Worm (Caenorhabditis elegans) whole organism, dauer: ENCODE measurements around the gene chil-23.

Source experiments
- unc-62 ChIP-seq: sonication (generic microtip); optimal IDR thresholded peaks from 2 replicates; lab custom pipeline; 2017; ENCODE audit warnings: missing biosample characterization, missing genetic modification reagents, missing genetic modification characterization

Gene chil-23

DNA sequence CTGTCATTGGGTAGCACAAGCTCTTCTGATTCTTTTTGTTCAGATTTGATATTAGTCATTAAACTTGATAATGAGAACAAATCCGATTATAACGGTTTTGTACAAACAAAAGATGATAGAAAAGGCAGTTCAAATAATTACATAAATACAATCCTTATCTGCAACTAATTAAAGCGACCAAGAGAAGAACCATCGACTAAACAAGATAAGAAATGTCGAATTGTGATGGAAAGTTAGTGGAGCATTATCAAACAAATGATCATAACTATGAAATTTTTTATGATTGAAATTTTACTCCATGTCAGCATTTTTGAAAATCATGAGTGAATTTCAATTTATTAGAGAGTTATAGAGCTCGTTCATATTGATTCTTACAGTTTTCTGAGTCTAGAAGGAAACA lies at the start of gene chil-23:
TSS of gene chil-23 (minus strand) at position 198 of the 400 bp plus-strand sequence.
- no peak for TF ChIP-seq unc-62 (GFP tag; lab: Kevin White, UChicago)

DNA sequence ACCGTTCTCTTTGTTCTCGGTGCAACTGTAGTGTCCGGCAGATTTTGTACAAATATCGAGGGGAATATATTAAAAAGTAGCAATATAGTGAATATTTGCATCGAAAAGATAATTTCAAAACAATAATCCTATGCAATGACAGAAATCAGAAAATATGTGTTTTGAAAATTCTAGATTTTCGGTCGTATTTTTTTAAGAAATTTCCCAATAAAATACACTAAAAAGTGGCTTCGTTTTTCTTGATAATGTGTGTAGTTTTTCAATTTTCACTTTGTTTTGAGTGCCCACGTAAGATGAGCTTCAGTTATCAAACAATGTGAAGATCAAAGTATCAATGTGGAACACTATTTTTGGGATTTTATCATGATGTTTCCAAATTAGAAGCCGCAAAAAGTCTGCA lies 48.4 kb upstream of the chil-23 start, which contains the start of gene gcy-1:
TSS of gene gcy-1 (minus strand) at position 101 of the 400 bp plus-strand sequence.
- no peak for TF ChIP-seq unc-62 (GFP tag; lab: Kevin White, UChicago)

DNA sequence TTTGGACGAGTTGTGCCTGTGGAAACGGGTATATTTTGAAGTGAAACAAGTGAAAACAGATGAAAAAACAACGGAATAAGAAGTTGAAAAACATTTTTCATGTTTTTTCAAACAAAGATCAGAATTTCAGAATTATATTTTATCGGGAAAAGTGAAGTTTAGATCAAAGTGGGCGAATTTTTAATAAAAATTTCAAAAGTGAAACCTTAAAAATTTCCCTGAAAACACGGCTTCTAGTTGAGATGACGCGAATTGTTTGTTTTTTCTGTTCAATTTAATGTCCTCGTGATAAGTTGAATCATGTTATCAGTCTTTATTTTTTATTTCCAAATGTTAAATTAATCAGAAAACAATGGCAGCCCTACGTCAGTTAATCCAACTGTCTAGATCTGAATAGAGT lies 38.8 kb upstream of the chil-23 start, which contains the start of gene gcy-3:
TSS of gene gcy-3 (minus strand) at position 101 of the 400 bp plus-strand sequence.
- no peak for TF ChIP-seq unc-62 (GFP tag; lab: Kevin White, UChicago)

DNA sequence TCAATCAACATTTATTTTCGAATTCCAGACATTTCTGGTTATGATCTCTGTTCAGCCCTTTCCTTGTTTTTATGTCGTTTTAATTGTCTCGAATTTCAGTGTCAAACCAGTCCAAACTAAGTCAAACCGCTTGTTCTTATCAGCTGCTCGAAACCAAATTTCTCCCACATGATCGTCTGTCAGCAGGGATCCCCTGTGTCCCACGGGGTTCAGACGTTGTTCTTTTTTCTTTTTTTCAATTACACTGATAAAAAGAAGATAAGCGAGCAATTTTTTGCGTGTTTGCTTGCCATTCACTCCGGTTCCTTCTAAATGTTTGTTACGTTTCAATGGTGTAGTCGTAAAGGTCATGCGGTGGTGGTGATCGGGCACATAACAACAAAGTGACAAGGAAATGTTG lies 33.5 kb upstream of the chil-23 start:
- TF ChIP-seq unc-62 (GFP tag; lab: Kevin White, UChicago) = no peak

DNA sequence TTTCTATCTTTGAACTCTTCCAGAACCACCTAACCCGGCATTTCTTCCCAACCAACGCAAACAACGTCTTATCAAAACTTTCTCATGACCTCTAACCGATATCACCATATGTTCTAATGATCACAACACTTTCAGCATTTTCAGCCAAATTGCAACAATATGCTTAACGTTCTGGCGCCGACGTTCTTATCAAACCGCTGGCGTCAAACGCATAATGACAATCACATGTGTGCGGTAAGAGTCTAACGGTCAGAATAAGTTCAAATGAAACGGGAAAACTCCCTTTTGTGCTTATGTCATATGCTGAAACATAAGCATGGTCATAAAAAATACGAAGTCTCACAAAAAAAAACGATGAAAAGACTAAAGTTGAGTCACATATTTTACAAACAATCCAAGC lies 32.5 kb upstream of the chil-23 start:
- no peak for TF ChIP-seq unc-62 (GFP tag; lab: Kevin White, UChicago)

DNA sequence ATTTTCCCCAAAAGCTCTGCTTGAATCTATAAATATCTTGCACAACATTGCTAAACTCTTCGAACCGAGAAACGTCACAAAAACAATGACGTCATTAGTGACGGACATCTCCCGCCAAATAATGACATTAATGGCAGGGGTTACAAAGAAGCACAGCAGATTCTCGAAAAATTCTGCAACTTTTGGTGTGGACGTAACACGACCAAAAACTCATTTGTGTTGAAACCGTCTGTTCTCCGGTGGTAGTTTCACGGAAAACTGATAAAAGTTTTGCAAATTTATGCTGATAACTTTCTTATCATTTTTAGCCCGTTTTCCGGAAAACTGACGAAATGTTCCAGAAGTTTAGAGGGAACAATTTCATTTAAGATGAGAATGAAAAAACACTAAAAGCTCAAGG lies 30.2 kb upstream of the chil-23 start:
- no peak for TF ChIP-seq unc-62 (GFP tag; lab: Kevin White, UChicago)

DNA sequence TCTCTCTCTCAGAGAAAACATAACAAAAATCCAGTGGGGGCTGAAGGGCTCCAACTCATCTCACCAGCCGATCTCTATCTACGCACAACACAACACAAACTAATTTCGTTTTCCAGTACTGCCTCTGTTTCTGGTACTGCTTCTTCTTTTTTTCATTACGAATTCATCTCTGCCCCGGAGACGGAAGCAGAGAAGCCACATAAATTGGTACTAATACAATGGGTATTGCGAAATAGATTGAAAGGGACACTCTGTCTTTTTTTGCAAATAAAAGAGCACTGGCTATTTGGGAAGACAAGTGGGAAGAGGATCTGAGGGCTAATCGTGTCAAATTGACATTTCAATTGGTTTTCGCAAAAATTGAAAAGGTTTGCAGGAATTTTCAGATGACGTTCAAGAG lies 28.9 kb upstream of the chil-23 start:
- no peak for TF ChIP-seq unc-62 (GFP tag; lab: Kevin White, UChicago)

DNA sequence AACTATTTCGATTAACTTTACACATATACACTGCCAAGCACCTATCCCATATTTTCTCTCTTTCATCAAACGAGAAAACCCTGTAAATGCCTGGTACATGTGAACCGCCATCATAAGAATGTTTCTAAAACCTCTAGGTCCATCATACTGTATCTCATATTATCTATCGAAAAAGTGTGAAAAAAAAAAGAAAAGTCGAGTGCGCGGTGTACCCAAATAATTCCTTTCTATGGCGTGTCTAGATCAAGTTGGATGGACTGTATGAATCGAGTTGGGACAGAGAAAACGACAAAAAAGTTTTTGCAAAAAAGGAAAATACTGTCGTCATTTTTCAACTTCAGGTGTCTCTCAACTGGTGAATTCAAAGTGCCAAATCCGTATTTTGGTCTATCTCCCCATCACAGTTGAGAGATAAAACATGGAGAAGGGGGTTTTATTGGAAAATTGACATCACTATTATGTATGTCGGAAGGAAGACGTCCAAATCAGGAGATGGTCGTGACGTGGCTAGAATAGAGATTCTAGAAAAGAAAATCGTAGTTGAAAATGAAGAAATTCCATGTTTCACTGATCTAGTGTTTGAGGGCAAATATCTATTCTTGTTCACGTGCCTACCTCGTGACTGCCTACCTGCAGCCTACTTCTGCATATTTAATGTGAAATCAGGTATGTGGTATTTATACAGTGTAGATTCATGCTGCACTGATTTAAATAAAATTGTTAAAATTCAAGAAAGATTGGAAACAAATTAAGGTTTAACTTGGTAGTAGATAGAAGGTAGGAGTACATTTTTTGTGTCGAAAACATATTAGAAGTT lies 25.0 kb upstream of the chil-23 start:
- TF ChIP-seq unc-62 (GFP tag; lab: Kevin White, UChicago) = no peak

DNA sequence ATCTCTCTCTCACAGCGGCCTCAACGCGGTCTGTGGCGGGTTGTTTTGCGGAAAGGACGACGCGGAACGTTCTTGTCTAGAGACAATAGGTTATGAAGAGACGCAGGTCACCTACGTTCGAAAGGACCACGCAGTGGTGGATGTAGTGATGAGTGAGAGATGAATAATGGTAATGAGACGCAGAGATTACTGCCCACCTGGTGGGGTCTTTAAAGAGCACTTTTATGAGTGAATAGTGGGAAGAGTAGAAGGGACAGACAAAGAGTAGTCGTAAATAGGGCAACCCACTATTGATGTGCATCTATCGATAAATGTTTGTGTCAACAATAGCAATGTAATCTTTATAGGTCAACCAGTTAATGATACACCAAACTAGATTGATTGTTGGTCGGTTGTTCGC lies 22.6 kb upstream of the chil-23 start:
- TF ChIP-seq unc-62 (GFP tag; lab: Kevin White, UChicago) = no peak

DNA sequence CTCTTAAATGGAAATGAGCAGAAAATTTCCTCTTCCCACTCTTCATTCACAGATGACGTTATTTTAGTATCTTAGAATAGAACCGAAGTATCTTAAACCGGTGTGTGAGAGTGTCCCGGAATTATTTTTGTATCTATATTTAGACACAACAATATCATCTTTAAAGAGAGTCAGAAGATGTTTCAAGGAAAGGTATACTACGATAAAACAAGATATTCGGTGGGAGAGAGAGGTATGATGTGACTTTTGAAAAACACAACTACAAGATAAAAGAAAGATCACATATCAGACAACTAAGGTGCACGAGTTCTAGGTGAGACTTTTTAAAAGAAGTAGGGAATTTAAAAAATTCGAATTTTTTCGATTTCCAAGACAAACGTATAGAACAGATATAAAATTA lies 22.2 kb upstream of the chil-23 start:
- TF ChIP-seq unc-62 (GFP tag; lab: Kevin White, UChicago) = no peak

DNA sequence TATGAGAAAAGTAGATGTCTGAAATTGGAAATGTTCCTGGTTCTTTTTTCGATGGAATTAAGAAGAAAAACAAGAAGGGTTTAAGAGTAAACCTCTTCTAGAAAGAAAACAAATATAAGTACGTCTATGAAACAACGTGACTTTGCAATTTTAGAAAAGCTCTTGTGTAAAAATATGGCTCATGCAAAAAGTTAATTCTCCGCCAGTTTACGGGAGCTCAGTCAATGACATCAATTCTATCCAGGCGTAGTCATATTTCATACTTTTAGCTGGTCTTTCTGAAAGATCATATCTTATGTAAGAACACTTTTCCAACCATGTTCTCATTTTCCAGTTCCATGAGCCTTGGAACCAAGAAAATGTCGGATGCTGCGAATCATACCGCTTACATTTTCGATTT lies 21.5 kb upstream of the chil-23 start:
- no peak for TF ChIP-seq unc-62 (GFP tag; lab: Kevin White, UChicago)

DNA sequence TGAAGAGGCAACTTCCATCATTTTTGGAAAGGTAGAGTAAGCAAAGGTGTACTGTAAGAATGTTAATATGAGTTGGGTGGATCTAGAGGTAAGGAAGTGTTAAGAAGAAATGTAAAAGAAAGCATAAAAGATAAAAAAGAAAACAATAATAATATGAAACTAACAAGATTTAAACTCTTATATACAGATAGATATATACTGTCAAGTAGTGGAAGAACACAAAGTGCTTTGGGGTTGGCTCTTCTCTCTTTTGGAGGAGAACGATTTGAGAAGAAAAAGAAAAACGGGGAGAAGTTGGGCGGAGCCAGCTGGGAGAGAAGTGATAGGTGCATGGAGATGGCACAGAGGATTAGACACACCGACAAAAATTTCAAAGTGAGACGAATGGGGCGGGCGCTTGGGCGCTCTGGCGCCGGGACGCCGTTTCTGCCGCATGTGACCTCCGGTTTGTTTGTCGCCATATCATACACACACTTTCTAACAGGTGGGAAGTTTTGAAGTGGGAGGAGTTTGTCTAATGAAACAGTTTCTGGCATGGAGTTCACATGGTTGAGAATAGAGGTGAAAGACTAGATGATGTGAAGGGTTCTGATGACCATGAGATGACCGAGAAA lies 19.0 kb upstream of the chil-23 start, which contains the start of gene T19H5.4:
TSS of gene T19H5.4 (minus strand) at position 51 of the 614 bp plus-strand sequence.
- TF ChIP-seq unc-62 (GFP tag; lab: Kevin White, UChicago) = no peak

DNA sequence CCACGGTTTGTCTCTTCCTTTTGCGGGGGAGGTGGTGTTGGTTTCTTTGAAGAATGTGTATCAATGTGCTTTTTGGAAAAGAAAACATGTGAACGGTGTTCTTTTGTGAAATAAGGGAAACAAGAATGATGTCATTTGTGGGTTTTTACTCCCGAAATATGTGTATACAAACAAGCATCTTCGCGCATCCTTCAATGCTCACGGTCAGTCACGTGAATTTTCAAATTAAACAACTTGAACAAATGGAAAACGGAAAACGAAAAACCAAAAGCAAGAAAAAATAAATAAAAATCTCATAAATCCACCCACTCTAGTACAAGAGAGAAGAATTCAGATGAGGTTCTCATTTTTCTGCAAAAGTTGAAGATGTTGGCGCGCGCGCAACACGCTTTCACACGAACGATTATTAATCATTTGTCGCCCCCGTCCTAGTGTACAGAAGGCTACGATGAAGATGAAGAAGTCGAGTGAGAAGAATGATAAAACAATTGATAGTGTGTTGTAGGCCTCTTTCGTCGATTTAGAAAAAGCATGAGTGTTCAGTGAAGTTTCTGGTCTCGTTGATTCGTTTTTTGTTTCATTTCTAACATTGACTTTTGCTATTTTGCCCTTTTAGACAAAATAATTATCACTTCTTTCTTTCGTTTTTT lies 16.8 kb upstream of the chil-23 start:
- TF ChIP-seq unc-62 (GFP tag; lab: Kevin White, UChicago) = no peak

DNA sequence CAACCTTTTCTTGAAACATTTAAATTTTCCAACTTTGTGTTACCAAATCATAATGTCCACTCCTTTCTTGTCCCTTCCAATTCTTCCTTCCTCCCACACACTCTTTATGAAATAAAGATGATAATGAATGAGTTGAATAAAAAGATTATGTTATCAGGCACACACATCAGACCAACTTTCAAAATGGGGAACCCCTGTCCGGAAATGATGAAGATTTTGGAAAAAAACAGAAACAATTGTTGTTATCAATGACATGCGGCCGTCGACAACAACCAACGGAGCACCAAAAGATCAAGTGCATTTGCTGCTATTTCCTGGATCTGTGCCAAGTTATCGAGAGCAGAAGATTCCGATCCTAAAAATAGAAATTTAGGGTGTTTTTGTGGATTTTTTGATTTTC lies 14.9 kb upstream of the chil-23 start:
- TF ChIP-seq unc-62 (GFP tag; lab: Kevin White, UChicago) = no peak

DNA sequence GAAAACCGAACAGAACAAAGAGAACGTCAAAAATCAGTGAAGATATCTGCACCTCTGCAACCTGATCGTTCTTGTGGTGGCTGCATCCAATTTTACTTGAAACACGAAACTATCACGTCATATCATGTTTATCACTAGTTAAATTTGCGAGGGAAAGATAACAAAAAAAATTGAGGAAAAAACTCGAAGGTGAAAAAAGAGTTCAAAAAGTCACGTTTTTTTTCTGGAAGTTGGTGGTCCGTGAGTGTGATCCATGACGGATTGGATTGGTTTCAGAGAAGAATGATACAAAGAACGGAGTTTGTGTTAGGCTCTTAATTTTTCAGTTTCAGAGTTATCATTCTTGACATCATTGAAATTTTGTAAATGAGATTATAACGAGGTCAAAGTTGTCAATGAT lies 14.1 kb upstream of the chil-23 start:
- no peak for TF ChIP-seq unc-62 (GFP tag; lab: Kevin White, UChicago)

DNA sequence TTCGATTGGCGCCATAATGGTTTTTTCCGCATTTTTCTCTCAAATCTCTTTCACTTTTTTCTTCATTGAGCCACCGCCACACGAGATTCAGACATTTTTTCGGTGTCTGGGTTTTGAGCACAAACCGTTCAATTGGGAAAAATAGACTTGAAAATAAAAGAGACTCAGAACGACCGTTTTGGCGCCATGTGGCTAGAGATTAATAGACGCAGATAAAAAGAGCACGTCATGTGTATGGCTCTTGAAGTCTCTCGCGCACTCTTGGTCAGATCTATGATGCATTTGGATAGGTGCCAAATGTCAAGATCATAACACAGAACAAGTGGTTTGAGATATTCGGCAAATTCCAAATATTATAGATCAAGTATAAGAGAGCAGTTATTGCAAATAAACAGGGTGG lies 13.0 kb upstream of the chil-23 start:
- TF ChIP-seq unc-62 (GFP tag; lab: Kevin White, UChicago) = no peak
